Fruit fly (Drosophila melanogaster): ENCODE measurements around the gene PH4alphaMP.
A peak's percentile ranks its signal among the peaks of the same experiment; 100 is the strongest.

The PH4alphaMP gene

DNA sequence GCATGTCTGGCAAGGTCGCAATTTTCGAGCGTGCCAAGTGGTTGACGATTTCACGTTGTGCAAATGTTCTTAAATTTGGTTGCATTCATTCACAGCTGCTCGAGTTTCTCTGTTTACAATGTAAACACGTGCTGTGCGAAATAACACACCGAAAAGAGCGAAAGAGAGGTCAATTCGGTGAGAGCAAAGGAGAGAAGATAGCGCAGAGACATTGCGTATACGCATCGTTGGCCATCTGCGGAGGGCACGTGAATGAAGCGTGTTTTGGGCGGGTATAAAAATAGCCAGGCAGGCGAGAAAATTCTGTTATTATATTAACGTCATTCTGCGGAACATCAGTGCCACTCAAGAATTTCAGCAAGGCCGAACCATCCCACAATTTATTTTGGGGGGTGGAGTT, 41.5 kb downstream of the PH4alphaMP start:
- TF ChIP-seq chinmo (GFP tag; IDR thresholded peaks at IDR 0.05; ENCODE audit: partially characterized antibody) (0 out of 4 replicates have a peak, but pooled peaks have one; percentile 26), Awh (GFP tag; IDR thresholded peaks at IDR 0.05) (0 out of 2 replicates have a peak, but pooled peaks have one; percentile 31), lab (GFP tag; optimal IDR thresholded peaks at IDR 0.05) (peak; percentile 20), Trl (optimal IDR thresholded peaks at IDR 0.05) (peak; percentile 26 to 56), Trl (GFP tag; optimal IDR thresholded peaks at IDR 0.05) (no peak), Atf-2 (GFP tag; optimal IDR thresholded peaks at IDR 0.05) (no peak), CG15479 (GFP tag; optimal IDR thresholded peaks at IDR 0.05) (no peak), nerfin-2 (GFP tag; IDR thresholded peaks at IDR 0.05; ENCODE audit: partially characterized antibody) (no peak), Pdp1 (GFP tag; optimal IDR thresholded peaks at IDR 0.05) (peak in 1 of 2 experiments; percentile 1), sd (tag; optimal IDR thresholded peaks at IDR 0.05) (peak; percentile 53), lbe (GFP tag; optimal IDR thresholded peaks at IDR 0.05) (peak; percentile 84), HLH3B (GFP tag; IDR thresholded peaks at IDR 0.05) (no peak), cwo (GFP tag; optimal IDR thresholded peaks at IDR 0.05) (peak; percentile 94), CG7372 (GFP tag; IDR thresholded peaks at IDR 0.05) (peak; percentile 67), Med (GFP tag) (peak; percentile 39), CG12769 (tag; optimal IDR thresholded peaks at IDR 0.05) (peak; percentile 39), sens (GFP tag) (peak; percentile 7), CG34224 (GFP tag; IDR thresholded peaks at IDR 0.05; ENCODE audit: partially characterized antibody) (0 out of 3 replicates have a peak, but pooled peaks have one; percentile 15), Drgx (GFP tag; IDR thresholded peaks at IDR 0.05) (peak; percentile 40; the same call in 1 of the 2 replicates), CG7987 (GFP tag; optimal IDR thresholded peaks at IDR 0.05) (peak; percentile 91), Ptx1 (GFP tag; IDR thresholded peaks at IDR 0.05) (0 out of 2 replicates have a peak, but pooled peaks have one; percentile 5), Meics (GFP tag; optimal IDR thresholded peaks at IDR 0.05) (no peak), so (GFP tag; IDR thresholded peaks at IDR 0.05) (peak; percentile 84; the same call in 2 of the 3 replicates), nau (GFP tag; optimal IDR thresholded peaks at IDR 0.05) (peak; percentile 3), CG5180 (GFP tag; optimal IDR thresholded peaks at IDR 0.05) (no peak), sr (GFP tag; IDR thresholded peaks at IDR 0.05) (0 out of 3 replicates have a peak, but pooled peaks have one; percentile 42)

DNA sequence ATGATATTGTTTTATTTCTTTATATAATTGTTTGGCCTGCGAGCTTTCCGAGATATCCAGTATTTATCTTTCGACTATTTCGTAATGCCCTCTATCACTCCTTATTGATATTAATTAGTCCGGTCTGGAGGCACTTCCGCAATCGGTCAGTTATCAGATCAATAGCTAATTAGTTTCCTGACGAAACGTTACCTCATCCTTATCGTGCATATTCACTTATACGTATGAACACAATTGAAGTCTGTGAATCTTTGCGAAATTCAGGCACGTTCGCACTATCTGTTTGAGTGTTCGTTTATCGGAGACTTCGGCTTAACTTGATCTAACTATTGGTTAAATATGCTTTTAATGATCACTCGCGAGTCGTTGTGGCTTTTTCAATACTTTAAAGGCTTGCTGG, 42.7 kb downstream of the PH4alphaMP start:
- TF ChIP-seq Awh (GFP tag; IDR thresholded peaks at IDR 0.05) (no peak), CG3838 (GFP tag; optimal IDR thresholded peaks at IDR 0.05) (no peak), amos (GFP tag; IDR thresholded peaks at IDR 0.05; ENCODE audit: partially characterized antibody) (no peak), pita (GFP tag; optimal IDR thresholded peaks at IDR 0.05) (no peak), CG34422 (GFP tag; IDR thresholded peaks at IDR 0.05) (no peak), ewg (GFP tag; optimal IDR thresholded peaks at IDR 0.05) (no peak), exex (tag; optimal IDR thresholded peaks at IDR 0.05) (peak; percentile 74), CG6791 (GFP tag; IDR thresholded peaks at IDR 0.05; ENCODE audit: partially characterized antibody) (no peak), Six4 (GFP tag; optimal IDR thresholded peaks at IDR 0.05) (no peak), mirr (GFP tag; optimal IDR thresholded peaks at IDR 0.05) (peak; percentile 55), Pdp1 (GFP tag; optimal IDR thresholded peaks at IDR 0.05) (peak in 1 of 2 experiments; percentile 60)

DNA sequence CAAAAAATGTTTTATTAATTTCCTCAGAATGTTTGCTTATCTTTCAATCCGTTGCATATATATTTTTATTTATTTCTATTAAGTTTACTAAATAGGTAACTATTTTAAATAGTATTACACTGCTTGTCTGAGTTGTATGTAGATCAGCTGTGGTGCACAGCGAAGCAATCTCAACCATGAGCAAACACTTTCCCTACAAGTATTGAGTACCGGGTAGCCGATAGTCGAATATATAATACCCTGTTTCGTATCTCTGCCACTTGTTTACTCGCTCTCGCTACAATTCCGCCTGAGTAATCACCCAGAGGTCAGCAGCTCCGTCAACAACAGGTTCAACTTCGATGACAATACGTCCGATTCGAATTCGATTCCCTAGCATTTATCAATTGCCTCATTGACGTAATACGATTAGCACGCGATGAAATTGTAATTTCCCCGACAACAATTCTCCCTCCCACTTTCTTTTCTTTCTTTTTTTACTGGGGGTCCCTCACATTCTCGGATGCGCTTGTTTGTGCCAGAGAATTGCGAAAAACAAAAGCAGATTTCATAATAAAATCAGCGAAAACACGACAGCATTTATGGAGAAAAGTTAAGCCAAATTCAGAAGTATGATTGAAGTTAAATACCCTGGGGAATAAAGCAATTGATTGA, 45.1 kb downstream of the PH4alphaMP start:
- TF ChIP-seq zen (tag; optimal IDR thresholded peaks at IDR 0.05) (no peak), HLHmδ (GFP tag; optimal IDR thresholded peaks at IDR 0.05) (no peak), CG31388 (GFP tag; optimal IDR thresholded peaks at IDR 0.05) (no peak), p53 (GFP tag; optimal IDR thresholded peaks at IDR 0.05) (no peak), CG33213 (GFP tag; optimal IDR thresholded peaks at IDR 0.05) (no peak), sqz (GFP tag; optimal IDR thresholded peaks at IDR 0.05) (no peak), Trl (optimal IDR thresholded peaks at IDR 0.05) (no peak), Trl (GFP tag; optimal IDR thresholded peaks at IDR 0.05) (no peak), CG7928 (GFP tag; optimal IDR thresholded peaks at IDR 0.05) (no peak), CG14014 (GFP tag; IDR thresholded peaks at IDR 0.05) (no peak), peb (GFP tag; IDR thresholded peaks at IDR 0.05) (no peak), GATAe (GFP tag; conservative IDR thresholded peaks at IDR 0.05) (no peak), tna (GFP tag; IDR thresholded peaks at IDR 0.05; ENCODE audit: partially characterized antibody) (no peak), CG16813 (GFP tag; IDR thresholded peaks at IDR 0.05; ENCODE audit: partially characterized antibody) (no peak), CG11560 (tag; IDR thresholded peaks at IDR 0.05) (no peak)
